Fruit fly (Drosophila melanogaster) Kc167 (cell line): ENCODE measurements around the gene kra.

Experiments used
- Myc ChIP-seq: fragments of >200 bp; optimal IDR thresholded peaks from 2 replicates; lab custom pipeline; 2017; ENCODE audit warnings: missing external identifiers
- Sin3A ChIP-seq: fragments of >200 bp; optimal IDR thresholded peaks from 2 replicates; lab custom pipeline; 2018; ENCODE audit warnings: missing external identifiers
- h ChIP-seq: fragments of >200 bp; optimal IDR thresholded peaks from 3 replicates; lab custom pipeline; 2018; ENCODE audit warnings: missing external identifiers
- insv ChIP-seq: fragments of >200 bp; optimal IDR thresholded peaks from 3 replicates; lab custom pipeline; 2018; ENCODE audit warnings: missing external identifiers
- psq ChIP-seq: fragments of >200 bp; optimal IDR thresholded peaks from 2 replicates; lab custom pipeline; 2017; ENCODE audit warnings: missing external identifiers
- ttk ChIP-seq: sonication (Bioruptor generic); optimal IDR thresholded peaks from 2 replicates; lab custom pipeline; 2017; ENCODE audit warnings: missing external identifiers

The kra gene

dm6 chr3R:5573883-5574282 is 27.1 kb downstream of the kra start:
- TF ChIP-seq Myc (lab: Kevin White, UChicago) (no peak), Sin3A (no peak), insv (lab: Kevin White, UChicago) (no peak), ttk (no peak), h (lab: Kevin White, UChicago) (no peak), psq (lab: Kevin White, UChicago) (no peak)

- TF ChIP-seq ttk (no peak), Sin3A (no peak), h (lab: Kevin White, UChicago) (no peak), insv (lab: Kevin White, UChicago) (no peak), Myc (lab: Kevin White, UChicago) (no peak), psq (lab: Kevin White, UChicago) (no peak)
These were observed 27.9 kb downstream of the kra start for dm6 chr3R:5572900-5573665.

dm6 chr3R:5571756-5572155 is 29.2 kb downstream of the kra start:
- TF ChIP-seq Myc (lab: Kevin White, UChicago), result no peak
- no peak for TF ChIP-seq ttk
- no peak for TF ChIP-seq psq (lab: Kevin White, UChicago)
- TF ChIP-seq Sin3A, result no peak
- no peak for TF ChIP-seq h (lab: Kevin White, UChicago)
- TF ChIP-seq insv (lab: Kevin White, UChicago), result no peak

- TF ChIP-seq psq (lab: Kevin White, UChicago), result no peak
- no peak for TF ChIP-seq h (lab: Kevin White, UChicago)
- TF ChIP-seq Sin3A, result no peak
- no peak for TF ChIP-seq ttk
These were observed 29.5 kb downstream of the kra start for dm6 chr3R:5571437-5571750.

- TF ChIP-seq insv (lab: Kevin White, UChicago), result no peak
- no peak for TF ChIP-seq psq (lab: Kevin White, UChicago)
These were observed 30.1 kb downstream of the kra start, which contains the start of gene CRMP for dm6 chr3R:5570635-5571436. CRMP (plus strand) TSS chr3R:5571108.

- TF ChIP-seq h (lab: Kevin White, UChicago) (no peak), ttk (no peak), insv (lab: Kevin White, UChicago) (no peak), Myc (lab: Kevin White, UChicago) (no peak), Sin3A (no peak), psq (lab: Kevin White, UChicago) (no peak)
These were observed 32.3 kb downstream of the kra start, which contains the start of the genes CG2931 and Rheb for dm6 chr3R:5568590-5568989. CG2931 (minus strand) TSS chr3R:5568615. Rheb (plus strand) TSS chr3R:5568921.

dm6 chr3R:5565623-5566022 is 35.3 kb downstream of the kra start:
- TF ChIP-seq Sin3A (no peak), insv (lab: Kevin White, UChicago) (no peak), Myc (lab: Kevin White, UChicago) (no peak), psq (lab: Kevin White, UChicago) (no peak), ttk (no peak), h (lab: Kevin White, UChicago) (no peak)

- TF ChIP-seq Sin3A (no peak), psq (lab: Kevin White, UChicago) (no peak), h (lab: Kevin White, UChicago) (no peak), insv (lab: Kevin White, UChicago) (no peak), Myc (lab: Kevin White, UChicago) (no peak), ttk (no peak)
These were observed 36.2 kb downstream of the kra start, which contains the start of the genes CG14671 and CG12746 for dm6 chr3R:5564775-5565190. CG14671 (minus strand) TSS chr3R:5564815. CG12746 (plus strand) TSS chr3R:5564865.

dm6 chr3R:5563420-5563819 is 37.5 kb downstream of the kra start, which contains the start of gene Pi4KIIalpha:
Pi4KIIalpha (minus strand) TSS chr3R:5563652.
- TF ChIP-seq insv (lab: Kevin White, UChicago), result no peak
- TF ChIP-seq psq (lab: Kevin White, UChicago), result no peak
- no peak for TF ChIP-seq h (lab: Kevin White, UChicago)
- TF ChIP-seq Myc (lab: Kevin White, UChicago), result no peak
- no peak for TF ChIP-seq ttk
- TF ChIP-seq Sin3A, result no peak

- no peak for TF ChIP-seq Sin3A
- TF ChIP-seq Myc (lab: Kevin White, UChicago), result no peak
- no peak for TF ChIP-seq insv (lab: Kevin White, UChicago)
- TF ChIP-seq h (lab: Kevin White, UChicago), result no peak
- TF ChIP-seq psq (lab: Kevin White, UChicago), result no peak
- TF ChIP-seq ttk, result no peak
These were observed 38.0 kb downstream of the kra start for dm6 chr3R:5562956-5563355.

dm6 chr3R:5554852-5555251 is 46.1 kb downstream of the kra start, which contains the start of gene Snm1:
Snm1 (plus strand) TSS chr3R:5555084.
- TF ChIP-seq h (lab: Kevin White, UChicago) (no peak), Myc (lab: Kevin White, UChicago) (no peak), Sin3A (no peak), insv (lab: Kevin White, UChicago) (no peak), psq (lab: Kevin White, UChicago) (no peak), ttk (no peak)

- TF ChIP-seq Myc (lab: Kevin White, UChicago) (no peak), h (lab: Kevin White, UChicago) (no peak), Sin3A (no peak), insv (lab: Kevin White, UChicago) (no peak), psq (lab: Kevin White, UChicago) (no peak), ttk (no peak)
These were observed 46.9 kb downstream of the kra start, which contains the start of gene Pcmt for dm6 chr3R:5554082-5554481. Pcmt (minus strand) TSS chr3R:5554316.
